Fruit fly (Drosophila melanogaster): ENCODE data around the gene yellow-e.

Gene yellow-e

DNA sequence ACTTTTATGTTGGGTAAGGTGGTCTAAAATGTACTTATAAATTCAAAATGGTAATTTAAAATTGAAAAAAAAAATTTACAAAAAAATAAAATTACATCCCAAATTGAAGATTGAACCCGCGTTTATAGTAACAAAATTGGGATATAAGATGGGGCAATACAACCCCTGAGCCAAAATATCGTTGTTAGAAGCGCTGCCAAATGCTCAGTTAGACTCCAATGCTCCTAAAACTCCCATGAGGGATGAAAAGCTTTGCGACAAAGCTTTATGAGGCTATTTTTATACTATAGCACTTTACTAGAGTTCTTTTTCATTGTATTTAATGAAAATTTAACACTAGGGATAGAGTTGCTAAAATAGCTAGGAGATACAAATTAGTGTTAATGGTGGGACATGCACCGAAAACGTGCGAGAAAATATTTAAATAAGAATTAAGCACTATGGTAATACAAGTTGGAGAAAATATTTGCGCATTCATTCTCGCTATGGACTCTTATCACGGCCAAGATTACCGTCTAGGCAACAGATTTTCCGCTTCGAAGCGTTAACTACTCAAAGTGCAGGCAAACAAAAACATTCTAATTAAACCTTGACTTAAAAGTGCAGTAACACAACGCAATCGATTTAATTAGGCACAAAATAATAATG is 51.6 kb downstream of the yellow-e start:
- TF ChIP-seq N (GFP tag; optimal IDR thresholded peaks at IDR 0.05) (no peak), GATAd (GFP tag; optimal IDR thresholded peaks at IDR 0.05) (no peak), jim (GFP tag; optimal IDR thresholded peaks at IDR 0.05) (no peak), CG32264 (GFP tag; optimal IDR thresholded peaks at IDR 0.05) (no peak), psq (GFP tag; optimal IDR thresholded peaks at IDR 0.05) (no peak), ey (GFP tag; optimal IDR thresholded peaks at IDR 0.05) (no peak), woc (GFP tag; optimal IDR thresholded peaks at IDR 0.05) (no peak), Myc (optimal IDR thresholded peaks at IDR 0.05) (no peak), CG9705 (GFP tag; optimal IDR thresholded peaks at IDR 0.05) (no peak), Dfd (GFP tag; optimal IDR thresholded peaks at IDR 0.05) (no peak), sage (GFP tag; optimal IDR thresholded peaks at IDR 0.05) (no peak), Vsx2 (GFP tag; optimal IDR thresholded peaks at IDR 0.05; ENCODE audit: partially characterized antibody) (no peak), rgr (GFP tag; optimal IDR thresholded peaks at IDR 0.05) (no peak), pan (optimal IDR thresholded peaks at IDR 0.05) (no peak), CrebA (GFP tag; optimal IDR thresholded peaks at IDR 0.05; ENCODE audit: borderline replicate concordance) (no peak), fru (GFP tag; optimal IDR thresholded peaks at IDR 0.05) (no peak), OdsH (GFP tag; optimal IDR thresholded peaks at IDR 0.05) (no peak), usp (GFP tag; optimal IDR thresholded peaks at IDR 0.05) (no peak), Rel (GFP tag; optimal IDR thresholded peaks at IDR 0.05) (no peak), Rel (tag; optimal IDR thresholded peaks at IDR 0.05) (no peak), Jra (GFP tag; optimal IDR thresholded peaks at IDR 0.05) (no peak)

DNA sequence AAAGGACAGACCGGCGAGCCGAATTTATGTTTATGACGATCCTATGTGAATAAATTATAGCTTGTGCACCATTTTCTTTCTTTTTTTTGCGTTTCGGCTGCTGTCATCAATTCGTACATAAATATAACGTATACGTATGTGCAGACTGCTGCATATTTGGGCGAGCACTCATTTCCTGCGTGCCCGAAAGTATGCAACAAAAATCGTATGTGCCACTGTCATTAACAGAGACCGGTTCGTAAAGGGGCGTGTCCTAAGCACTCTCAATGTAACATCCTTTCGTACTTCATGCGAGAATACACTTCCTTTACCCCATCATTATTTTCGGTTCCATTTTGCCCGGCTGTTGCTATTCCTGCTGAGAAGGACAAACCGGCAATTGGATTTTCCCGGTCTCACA is 55.0 kb downstream of the yellow-e start:
- TF ChIP-seq rgr (GFP tag; optimal IDR thresholded peaks at IDR 0.05) (peak; percentile 1), Hr78 (GFP tag; optimal IDR thresholded peaks at IDR 0.05) (no peak), N (GFP tag; optimal IDR thresholded peaks at IDR 0.05) (peak; percentile 48), Dif (GFP tag; optimal IDR thresholded peaks at IDR 0.05; ENCODE audit: partially characterized antibody) (peak; percentile 49), Myc (optimal IDR thresholded peaks at IDR 0.05) (peak; percentile 28)

Measured in whole organism, wandering third instar larva.